Fruit fly (Drosophila melanogaster) whole organism, embryonic: ENCODE measurements around the gene CG17362.

Source experiments
- Abd-B ChIP-seq: fragments of 200-800 bp; sonication (Bioruptor generic); optimal IDR thresholded peaks from 2 replicates; lab custom pipeline; 2018; ENCODE audit warnings: missing biosample characterization, mild to moderate bottlenecking, missing genetic modification characterization, moderate library complexity
- Ada2b ChIP-seq: fragments of 200-800 bp; sonication (Bioruptor generic); IDR thresholded peaks from 2 replicates; pipeline ENCODE4 v1.3.6; 2022; ENCODE audit warnings: missing biosample characterization, missing genetic modification characterization
- Antp ChIP-seq: fragments of 200-800 bp; sonication (Bioruptor generic); optimal IDR thresholded peaks from 3 replicates; lab custom pipeline; 2016; ENCODE audit warnings: missing biosample characterization, missing genetic modification characterization
- CG12104 ChIP-seq: fragments of 200-800 bp; sonication (Bioruptor generic); optimal IDR thresholded peaks from 3 replicates; lab custom pipeline; 2016; ENCODE audit warnings: missing biosample characterization, missing genetic modification characterization
- CG12236 ChIP-seq: fragments of 200-800 bp; sonication (Bioruptor generic); optimal IDR thresholded peaks from 2 replicates; lab custom pipeline; 2016; ENCODE audit warnings: missing biosample characterization, missing genetic modification characterization
- CG12744 ChIP-seq: fragments of 200-800 bp; sonication (Bioruptor generic); optimal IDR thresholded peaks from 2 replicates; lab custom pipeline; 2016; ENCODE audit warnings: missing biosample characterization, missing genetic modification characterization
- CG13624 ChIP-seq: fragments of 200-800 bp; sonication (Bioruptor generic); optimal IDR thresholded peaks from 2 replicates; lab custom pipeline; 2016; ENCODE audit warnings: missing biosample characterization, missing genetic modification characterization
- CG1792 ChIP-seq: fragments of 200-800 bp; sonication (Bioruptor generic); optimal IDR thresholded peaks from 2 replicates; lab custom pipeline; 2016; ENCODE audit warnings: missing biosample characterization, missing genetic modification characterization
- CG3065 ChIP-seq: fragments of 200-800 bp; sonication (Bioruptor generic); optimal IDR thresholded peaks from 2 replicates; lab custom pipeline; 2016; ENCODE audit warnings: missing biosample characterization, missing genetic modification characterization
- CG34224 ChIP-seq: fragments of 200-800 bp; sonication (Bioruptor generic); IDR thresholded peaks from 3 replicates; pipeline ENCODE4 v1.3.6; 2022; ENCODE audit warnings: missing biosample characterization, missing genetic modification characterization; ENCODE audit not compliant: partially characterized antibody
- CG34422 ChIP-seq: fragments of 200-800 bp; sonication (Bioruptor generic); IDR thresholded peaks from 3 replicates; pipeline ENCODE4 v1.3.6; 2022; ENCODE audit warnings: missing biosample characterization, missing genetic modification characterization
- CG4730 ChIP-seq: fragments of 200-800 bp; sonication (Bioruptor generic); IDR thresholded peaks from 2 replicates; pipeline ENCODE4 v1.3.6; 2022; ENCODE audit warnings: missing biosample characterization, missing genetic modification characterization
- CG6854 ChIP-seq: fragments of 200-800 bp; sonication (Bioruptor generic); optimal IDR thresholded peaks from 3 replicates; lab custom pipeline; 2017; ENCODE audit warnings: missing biosample characterization, mild to moderate bottlenecking, missing genetic modification characterization
- NK7.1 ChIP-seq: fragments of 200-800 bp; sonication (Bioruptor generic); optimal IDR thresholded peaks from 3 replicates; lab custom pipeline; 2016; ENCODE audit warnings: missing biosample characterization, missing genetic modification characterization
- Sry-β ChIP-seq: fragments of 200-800 bp; sonication (Bioruptor generic); optimal IDR thresholded peaks from 2 replicates; lab custom pipeline; 2018; ENCODE audit warnings: missing biosample characterization, mild to moderate bottlenecking, missing genetic modification characterization, moderate library complexity
- aop ChIP-seq: fragments of 200-800 bp; sonication (Bioruptor generic); IDR thresholded peaks from 2 replicates; pipeline ENCODE4 v1.3.6; 2022; ENCODE audit warnings: missing biosample characterization, missing genetic modification characterization
- bigmax ChIP-seq: fragments of 200-800 bp; sonication (Bioruptor generic); optimal IDR thresholded peaks from 2 replicates; lab custom pipeline; 2018; ENCODE audit warnings: missing biosample characterization, mild to moderate bottlenecking, missing genetic modification characterization
- bowl ChIP-seq: fragments of 200-800 bp; sonication (Bioruptor generic); IDR thresholded peaks from 2 replicates; pipeline ENCODE4 v1.3.6; 2022; ENCODE audit warnings: missing biosample characterization, missing genetic modification characterization
- bsh ChIP-seq, 2 experiments: fragments of 200-800 bp; sonication (Bioruptor generic); optimal IDR thresholded peaks; 2 replicates each; lab custom pipeline; 2017 to 2018; ENCODE audit warnings: mild to moderate bottlenecking in 2 of 2, missing biosample characterization in 2 of 2, missing genetic modification characterization in 2 of 2, moderate library complexity in 1 of 2
- corto ChIP-seq: fragments of 200-800 bp; sonication (Bioruptor generic); optimal IDR thresholded peaks from 2 replicates; lab custom pipeline; 2016; ENCODE audit warnings: missing biosample characterization, mild to moderate bottlenecking, missing genetic modification characterization, moderate library complexity
- da ChIP-seq: fragments of 200-800 bp; sonication (Bioruptor generic); optimal IDR thresholded peaks from 2 replicates; lab custom pipeline; 2016; ENCODE audit warnings: missing biosample characterization, missing genetic modification characterization
- eve ChIP-seq, 2 experiments: fragments of >200 bp; optimal IDR thresholded peaks; 2 replicates each; lab custom pipeline; 2017; ENCODE audit warnings: missing biosample characterization in 2 of 2, missing genetic modification characterization in 2 of 2
- grn ChIP-seq: fragments of 200-800 bp; sonication (Bioruptor generic); optimal IDR thresholded peaks from 3 replicates; lab custom pipeline; 2017; ENCODE audit warnings: missing biosample characterization, missing genetic modification characterization
- ham ChIP-seq: fragments of 200-800 bp; sonication (Bioruptor generic); IDR thresholded peaks from 2 replicates; pipeline ENCODE4 v1.3.6; 2022; ENCODE audit warnings: missing biosample characterization, missing genetic modification characterization
- klu ChIP-seq: fragments of 200-800 bp; sonication (Bioruptor generic); IDR thresholded peaks from 2 replicates; pipeline ENCODE4 v1.3.6; 2022; ENCODE audit warnings: missing biosample characterization, missing genetic modification characterization
- knrl ChIP-seq: fragments of 200-800 bp; sonication (Bioruptor generic); IDR thresholded peaks from 3 replicates; pipeline ENCODE4 v1.3.6; 2022; ENCODE audit warnings: missing biosample characterization, missing genetic modification characterization; ENCODE audit not compliant: partially characterized antibody
- lbe ChIP-seq: fragments of 200-800 bp; sonication (Bioruptor generic); optimal IDR thresholded peaks from 2 replicates; lab custom pipeline; 2016; ENCODE audit warnings: missing biosample characterization, mild to moderate bottlenecking, missing genetic modification characterization
- mam ChIP-seq: fragments of 200-800 bp; sonication (Bioruptor generic); optimal IDR thresholded peaks from 3 replicates; lab custom pipeline; 2016; ENCODE audit warnings: missing biosample characterization, missing genetic modification characterization
- pan ChIP-seq, 4 experiments: fragments of >200 bp in 3 of 4; fragments of 200-800 bp in 1 of 4; sonication (Bioruptor generic) in 1 of 4; optimal IDR thresholded peaks in 3 of 4; IDR thresholded peaks in 1 of 4; 2 replicates each; pipeline versions ENCODE4 v1.3.6 to Lab custom; 2017 to 2022; ENCODE audit warnings: missing biosample characterization in 2 of 4, missing genetic modification characterization in 2 of 4, mixed read lengths in 1 of 4
- repo ChIP-seq: fragments of 200-800 bp; sonication (Bioruptor generic); optimal IDR thresholded peaks from 2 replicates; lab custom pipeline; 2016; ENCODE audit warnings: missing biosample characterization, missing genetic modification characterization
- rib ChIP-seq: fragments of 200-800 bp; sonication (Bioruptor generic); IDR thresholded peaks from 2 replicates; pipeline ENCODE4 v1.3.6; 2022; ENCODE audit warnings: missing biosample characterization, missing genetic modification characterization
- salm ChIP-seq: fragments of 200-800 bp; sonication (Bioruptor generic); optimal IDR thresholded peaks from 2 replicates; lab custom pipeline; 2018; ENCODE audit warnings: missing biosample characterization, mild to moderate bottlenecking, missing genetic modification characterization
- sc ChIP-seq, 3 experiments: fragments of >200 bp in 2 of 3; fragments of 200-800 bp in 1 of 3; sonication (Bioruptor generic) in 1 of 3; optimal IDR thresholded peaks; 2 replicates in 2 of 3; 3 replicates in 1 of 3; lab custom pipeline; 2017; ENCODE audit warnings: mild to moderate bottlenecking in 1 of 3, missing biosample characterization in 1 of 3, missing genetic modification characterization in 1 of 3, missing genetic modification reagents in 1 of 3
- scrt ChIP-seq: fragments of 200-800 bp; sonication (Bioruptor generic); optimal IDR thresholded peaks from 2 replicates; lab custom pipeline; 2018; ENCODE audit warnings: missing biosample characterization, mild to moderate bottlenecking, missing genetic modification characterization, moderate library complexity
- sens-2 ChIP-seq: fragments of 200-800 bp; sonication (Bioruptor generic); IDR thresholded peaks from 2 replicates; pipeline ENCODE4 v1.3.6; 2022; ENCODE audit warnings: missing biosample characterization, missing genetic modification characterization
- slou ChIP-seq: fragments of 200-800 bp; sonication (Bioruptor generic); optimal IDR thresholded peaks from 3 replicates; lab custom pipeline; 2016; ENCODE audit warnings: missing biosample characterization, missing genetic modification characterization
- tup ChIP-seq: fragments of 200-800 bp; sonication (Bioruptor generic); optimal IDR thresholded peaks from 2 replicates; lab custom pipeline; 2016; ENCODE audit warnings: missing biosample characterization, mild to moderate bottlenecking, missing genetic modification characterization, moderate library complexity
- unpg ChIP-seq: fragments of 200-800 bp; sonication (Bioruptor generic); optimal IDR thresholded peaks from 3 replicates; lab custom pipeline; 2018; ENCODE audit warnings: missing biosample characterization, mild to moderate bottlenecking, missing genetic modification characterization, moderate library complexity
- zen ChIP-seq: fragments of 200-800 bp; sonication (Bioruptor generic); optimal IDR thresholded peaks from 3 replicates; lab custom pipeline; 2018; ENCODE audit warnings: missing biosample characterization, mild to moderate bottlenecking, missing genetic modification characterization, moderate library complexity

CG17362 gene

DNA sequence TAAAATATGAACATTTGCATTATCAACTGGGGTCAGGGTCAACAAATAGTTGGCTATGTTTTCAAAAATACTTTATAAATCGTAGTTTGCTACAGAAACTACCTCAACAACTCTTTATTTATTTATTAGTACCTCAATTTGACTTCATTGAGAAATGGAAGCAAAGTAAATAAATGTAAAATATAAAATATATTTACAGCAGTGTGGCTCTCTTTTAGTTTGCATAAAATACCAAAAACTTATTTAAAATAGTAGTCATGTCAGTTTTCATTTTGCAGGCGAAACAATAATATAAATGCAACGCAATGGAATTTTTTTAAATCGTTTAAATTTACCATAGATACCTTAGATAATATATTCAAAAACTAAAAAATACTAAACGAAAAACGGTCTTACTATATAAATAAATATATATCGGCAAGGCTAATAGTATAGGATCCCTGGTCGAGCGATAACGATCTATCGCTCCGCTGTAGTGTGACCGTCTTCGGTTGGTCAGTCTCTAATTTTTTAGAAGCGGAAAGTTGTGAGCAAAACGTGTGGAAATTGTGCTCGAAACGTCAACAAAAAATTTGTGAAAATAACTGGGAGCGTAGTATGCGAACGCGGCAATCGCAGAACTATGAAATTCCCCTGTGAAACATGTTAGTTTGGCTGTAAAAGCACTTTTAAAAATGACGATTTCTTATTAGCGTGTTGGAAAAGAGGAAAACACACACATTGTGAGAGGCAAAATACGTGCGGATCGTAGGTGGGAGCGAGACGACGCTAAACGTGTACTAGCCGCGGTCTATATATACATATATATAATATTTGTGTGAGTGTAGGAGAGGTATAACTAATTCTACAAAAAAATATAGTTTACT, 15.5 kb downstream of the CG17362 start, which contains the start of the genes Nprl3 and upSET (continued):
- peak; percentile 90; the same call in 2 of the 3 replicates for TF ChIP-seq knrl
- no peak for TF ChIP-seq mam (GFP tag; lab: Kevin White, UChicago)
- TF ChIP-seq pan (optimal IDR thresholded peaks at IDR 0.05; lab: Kevin White, UChicago), result no peak
- no peak for TF ChIP-seq pan (GFP tag; optimal IDR thresholded peaks at IDR 0.05 in 1 of 2, IDR thresholded peaks at IDR 0.05 in 1 of 2)
- TF ChIP-seq Ada2b, result no peak
- no peak for TF ChIP-seq CG3065 (GFP tag; lab: Kevin White, UChicago)
- TF ChIP-seq Antp (GFP tag; lab: Kevin White, UChicago), result no peak
- no peak for TF ChIP-seq tup (GFP tag; lab: Kevin White, UChicago)
- TF ChIP-seq grn (GFP tag; lab: Kevin White, UChicago), result peak; percentile 99
- TF ChIP-seq Abd-B (GFP tag; lab: Kevin White, UChicago), result peak; percentile 38
- TF ChIP-seq ham (GFP tag; lab: Robert Waterston, UW), result no peak
- TF ChIP-seq eve (GFP tag; optimal IDR thresholded peaks at IDR 0.05; lab: Kevin White, UChicago), result no peak
- TF ChIP-seq rib (GFP tag; lab: Robert Waterston, UW), result no peak
- no peak for TF ChIP-seq salm (tag; lab: Kevin White, UChicago)
- TF ChIP-seq CG34224 (GFP tag; lab: Robert Waterston, UW), result peak; percentile 81
- TF ChIP-seq CG34422 (GFP tag; lab: Robert Waterston, UW), result peak; percentile 34; the same call in 1 of the 3 replicates
- no peak for TF ChIP-seq Sry-β (GFP tag; lab: Kevin White, UChicago)
- TF ChIP-seq sc (optimal IDR thresholded peaks at IDR 0.05; lab: Kevin White, UChicago), result no peak
- TF ChIP-seq sc (GFP tag; optimal IDR thresholded peaks at IDR 0.05; lab: Kevin White, UChicago), result no peak
- no peak for TF ChIP-seq lbe
- TF ChIP-seq scrt (GFP tag; lab: Kevin White, UChicago), result no peak
- TF ChIP-seq CG1792 (GFP tag; lab: Kevin White, UChicago), result no peak
- TF ChIP-seq da (GFP tag; lab: Kevin White, UChicago), result no peak
- no peak for TF ChIP-seq CG12744 (GFP tag; lab: Kevin White, UChicago)
- TF ChIP-seq CG12104 (GFP tag; lab: Kevin White, UChicago), result no peak
- no peak for TF ChIP-seq repo (GFP tag; lab: Kevin White, UChicago)
- no peak for TF ChIP-seq bowl (GFP tag; lab: Robert Waterston, UW)
- TF ChIP-seq unpg (GFP tag; lab: Kevin White, UChicago), result peak; percentile 6
- TF ChIP-seq aop (GFP tag; lab: Robert Waterston, UW), result no peak
- no peak for TF ChIP-seq CG6854 (GFP tag; lab: Kevin White, UChicago)
- TF ChIP-seq NK7.1 (GFP tag; lab: Kevin White, UChicago), result no peak
- no peak for TF ChIP-seq sens-2 (GFP tag; lab: Robert Waterston, UW)
- no peak for TF ChIP-seq slou
- TF ChIP-seq klu (GFP tag; lab: Robert Waterston, UW), result no peak
- TF ChIP-seq bsh (GFP tag; optimal IDR thresholded peaks at IDR 0.05; lab: Kevin White, UChicago), result no peak
- TF ChIP-seq CG12236, result no peak
- no peak for TF ChIP-seq CG13624 (GFP tag; lab: Kevin White, UChicago)
- no peak for TF ChIP-seq bigmax (GFP tag; lab: Kevin White, UChicago)
- TF ChIP-seq corto, result no peak
- peak; percentile 55 for TF ChIP-seq zen (tag; lab: Kevin White, UChicago)
- no peak for TF ChIP-seq CG4730 (GFP tag; lab: Robert Waterston, UW)
